Worm (Caenorhabditis elegans) whole organism, L2 larva: ENCODE results near the gene Y49F6A.5.

Experiments used
- C34F6.9 ChIP-seq: fragments of 150-350 bp; optimal IDR thresholded peaks from 2 replicates; lab custom pipeline; 2014; ENCODE audit warnings: missing biosample characterization, missing genetic modification characterization
- F13H6.1 ChIP-seq: sonication (generic microtip); optimal IDR thresholded peaks from 2 replicates; lab custom pipeline; 2016; ENCODE audit warnings: missing genetic modification characterization, missing compliant biosample characterization
- R02D3.7 ChIP-seq: fragments of 150-350 bp; optimal IDR thresholded peaks from 2 replicates; lab custom pipeline; 2014; ENCODE audit warnings: missing biosample characterization, missing genetic modification characterization
- ceh-16 ChIP-seq: fragments of 150-350 bp; optimal IDR thresholded peaks from 2 replicates; lab custom pipeline; 2014; ENCODE audit warnings: missing biosample characterization, missing genetic modification characterization
- dmd-4 ChIP-seq: sonication (generic microtip); optimal IDR thresholded peaks from 2 replicates; lab custom pipeline; 2017; ENCODE audit warnings: missing biosample characterization, missing genetic modification characterization
- egl-27 ChIP-seq: sonication (generic microtip); optimal IDR thresholded peaks from 3 replicates; lab custom pipeline; 2017; ENCODE audit warnings: missing biosample characterization, missing genetic modification reagents, missing genetic modification characterization
- lin-13 ChIP-seq: fragments of 150-350 bp; optimal IDR thresholded peaks from 2 replicates; lab custom pipeline; 2014; ENCODE audit warnings: missing biosample characterization, missing genetic modification reagents, missing genetic modification characterization
- lin-39 ChIP-seq: fragments of 150-350 bp; optimal IDR thresholded peaks from 2 replicates; lab custom pipeline; 2014; ENCODE audit warnings: missing biosample characterization, missing genetic modification reagents, missing genetic modification characterization
- nhr-10 ChIP-seq: sonication (generic microtip); optimal IDR thresholded peaks from 2 replicates; lab custom pipeline; 2017; ENCODE audit warnings: missing biosample characterization, missing genetic modification characterization
- nhr-25 ChIP-seq: fragments of 150-350 bp; sonication (generic microtip); optimal IDR thresholded peaks from 3 replicates; lab custom pipeline; 2014; ENCODE audit warnings: missing biosample characterization, missing genetic modification characterization
- unc-39 ChIP-seq: fragments of 150-350 bp; optimal IDR thresholded peaks from 2 replicates; lab custom pipeline; 2014; ENCODE audit warnings: missing biosample characterization, missing genetic modification characterization
- unc-62 ChIP-seq: fragments of 150-350 bp; optimal IDR thresholded peaks from 2 replicates; lab custom pipeline; 2014; ENCODE audit warnings: missing biosample characterization, missing genetic modification reagents, missing genetic modification characterization

DNA sequence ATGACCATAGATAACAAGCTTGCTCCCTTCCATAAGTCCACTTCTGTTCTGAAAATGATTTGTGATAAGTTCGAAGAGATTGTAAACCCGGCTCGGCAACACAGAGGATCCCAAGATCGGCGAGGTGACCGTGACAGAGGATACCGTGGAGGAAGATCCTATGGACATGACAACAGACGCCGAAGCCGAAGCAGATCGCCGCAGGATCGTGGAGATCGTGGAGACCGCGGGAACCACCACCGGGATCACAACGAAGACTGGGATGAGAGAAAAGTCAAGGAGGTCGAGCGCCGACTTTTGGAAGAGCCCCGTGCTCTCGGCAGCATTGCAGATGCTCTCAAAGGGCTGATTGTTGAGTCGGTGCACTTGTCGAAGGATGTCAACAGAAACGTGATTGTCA is 5.1 kb downstream of the Y49F6A.5 start:
- TF ChIP-seq dmd-4 (tag; lab: Kevin White, UChicago) (no peak), lin-39 (tag; lab: Kevin White, UChicago) (no peak), nhr-25 (tag; lab: Kevin White, UChicago) (no peak), nhr-10 (tag; lab: Kevin White, UChicago) (no peak), unc-39 (tag; lab: Kevin White, UChicago) (no peak), ceh-16 (tag; lab: Kevin White, UChicago) (no peak), unc-62 (GFP tag; lab: Kevin White, UChicago) (no peak), F13H6.1 (tag; lab: Kevin White, UChicago) (no peak), lin-13 (GFP tag; lab: Kevin White, UChicago) (no peak), R02D3.7 (no peak), C34F6.9 (tag; lab: Kevin White, UChicago) (no peak), egl-27 (tag; lab: Kevin White, UChicago) (no peak)
